Fruit fly (Drosophila melanogaster): Measurements from ENCODE around the gene CG14304.

Gene CG14304

DNA sequence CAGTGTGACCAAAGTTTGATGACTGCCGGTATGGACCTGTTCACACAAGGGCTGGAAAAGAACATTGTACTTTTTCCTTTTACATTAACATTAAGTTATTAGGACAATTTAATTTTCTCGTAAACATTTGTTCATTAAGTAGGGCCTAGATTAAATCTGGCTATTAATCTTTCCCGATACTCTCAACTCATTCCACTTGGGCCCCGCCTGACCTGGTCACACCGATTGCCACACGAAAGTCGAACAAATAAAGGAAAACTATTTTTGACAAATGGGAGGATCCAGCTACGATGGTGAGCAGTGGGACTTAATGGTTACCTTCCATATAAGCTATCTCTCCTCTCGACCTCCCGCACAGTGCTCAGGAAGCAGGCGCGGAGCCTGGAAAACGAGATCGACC lies 42.4 kb upstream of the CG14304 start, which contains the start of the genes Cpsf73 and Gos28 (continued):
- peak; percentile 61 for TF ChIP-seq CG12659 (GFP tag; optimal IDR thresholded peaks at IDR 0.05)
- TF ChIP-seq CG4617 (GFP tag; optimal IDR thresholded peaks at IDR 0.05; ENCODE audit: borderline replicate concordance): peak; percentile 92
- peak; percentile 67 for TF ChIP-seq CG11504 (tag; optimal IDR thresholded peaks at IDR 0.05)
- no peak for TF ChIP-seq Oaz (GFP tag; IDR thresholded peaks at IDR 0.05)
- no peak for TF ChIP-seq danr (GFP tag; IDR thresholded peaks at IDR 0.05)
- no peak for TF ChIP-seq CG9817 (tag; optimal IDR thresholded peaks at IDR 0.05)
- TF ChIP-seq maf-S (GFP tag; optimal IDR thresholded peaks at IDR 0.05): no peak
- no peak for TF ChIP-seq CG11093 (GFP tag; IDR thresholded peaks at IDR 0.05)
- TF ChIP-seq Mad (GFP tag; optimal IDR thresholded peaks at IDR 0.05): no peak
- peak; percentile 28 for TF ChIP-seq lilli (GFP tag; optimal IDR thresholded peaks at IDR 0.05)
- peak; percentile 42; the same call in 1 of the 2 replicates for TF ChIP-seq inv (GFP tag; IDR thresholded peaks at IDR 0.05; ENCODE audit: partially characterized antibody)
- TF ChIP-seq ci (GFP tag; IDR thresholded peaks at IDR 0.05): no peak
- peak; percentile 17; the same call in 1 of the 2 replicates for TF ChIP-seq CG31224 (GFP tag; IDR thresholded peaks at IDR 0.05)
- no peak for TF ChIP-seq dysf (GFP tag; IDR thresholded peaks at IDR 0.05)
- TF ChIP-seq CG34224 (GFP tag; IDR thresholded peaks at IDR 0.05; ENCODE audit: partially characterized antibody): peak; percentile 49; the same call in 1 of the 3 replicates
- peak; percentile 98 for TF ChIP-seq CG17802 (tag; optimal IDR thresholded peaks at IDR 0.05)
- peak; percentile 53 for TF ChIP-seq phol (tag; optimal IDR thresholded peaks at IDR 0.05)
- TF ChIP-seq CG3838 (GFP tag; optimal IDR thresholded peaks at IDR 0.05): no peak
- no peak for TF ChIP-seq aop (GFP tag; IDR thresholded peaks at IDR 0.05)
- no peak for TF ChIP-seq crc (GFP tag; optimal IDR thresholded peaks at IDR 0.05)
- no peak; the same call in 2 of the 3 replicates for TF ChIP-seq zen2 (GFP tag; IDR thresholded peaks at IDR 0.05; ENCODE audit: partially characterized antibody)
- TF ChIP-seq Fer2 (tag; optimal IDR thresholded peaks at IDR 0.05): no peak
- no peak for TF ChIP-seq CG7839 (tag; optimal IDR thresholded peaks at IDR 0.05)
- TF ChIP-seq CG3281 (GFP tag; optimal IDR thresholded peaks at IDR 0.05): no peak
- TF ChIP-seq CG1529 (GFP tag; optimal IDR thresholded peaks at IDR 0.05): no peak
- no peak for TF ChIP-seq CG7372 (GFP tag; IDR thresholded peaks at IDR 0.05)
- no peak for TF ChIP-seq CG9437 (GFP tag; optimal IDR thresholded peaks at IDR 0.05)
- TF ChIP-seq CG9727 (GFP tag; optimal IDR thresholded peaks at IDR 0.05): no peak
- no peak for TF ChIP-seq CG8089 (GFP tag; optimal IDR thresholded peaks at IDR 0.05)
- TF ChIP-seq Dip3 (GFP tag; optimal IDR thresholded peaks at IDR 0.05): no peak
- no peak for TF ChIP-seq CG1233 (GFP tag; optimal IDR thresholded peaks at IDR 0.05)
- TF ChIP-seq CG17912 (GFP tag; optimal IDR thresholded peaks at IDR 0.05): no peak
- TF ChIP-seq CG17612 (GFP tag; IDR thresholded peaks at IDR 0.05): no peak
- TF ChIP-seq CG32767 (GFP tag; IDR thresholded peaks at IDR 0.05): no peak
- peak; percentile 12 for TF ChIP-seq CG4282 (GFP tag; optimal IDR thresholded peaks at IDR 0.05)
- TF ChIP-seq MBD-R2 (GFP tag; IDR thresholded peaks at IDR 0.05): peak; percentile 97
- TF ChIP-seq luna (GFP tag; optimal IDR thresholded peaks at IDR 0.05): no peak
- peak; percentile 87 for TF ChIP-seq CG30020 (tag; optimal IDR thresholded peaks at IDR 0.05)
- TF ChIP-seq Hey (tag; optimal IDR thresholded peaks at IDR 0.05): no peak
- no peak for TF ChIP-seq E2f1 (GFP tag; IDR thresholded peaks at IDR 0.05)
- no peak for TF ChIP-seq disco-r (GFP tag; optimal IDR thresholded peaks at IDR 0.05)
- TF ChIP-seq gcm (GFP tag; optimal IDR thresholded peaks at IDR 0.05): no peak
- no peak for TF ChIP-seq croc (GFP tag; conservative IDR thresholded peaks at IDR 0.05)
- no peak for TF ChIP-seq cas (GFP tag; IDR thresholded peaks at IDR 0.05)
- TF ChIP-seq CG1647 (GFP tag; optimal IDR thresholded peaks at IDR 0.05): no peak
- TF ChIP-seq sima (GFP tag; optimal IDR thresholded peaks at IDR 0.05): no peak
- no peak for TF ChIP-seq Ets65A (GFP tag)
- TF ChIP-seq tin (GFP tag; optimal IDR thresholded peaks at IDR 0.05): no peak
- TF ChIP-seq salm (tag; optimal IDR thresholded peaks at IDR 0.05): no peak
- TF ChIP-seq CG2875 (GFP tag; optimal IDR thresholded peaks at IDR 0.05): no peak
- no peak for TF ChIP-seq CG10565 (GFP tag; optimal IDR thresholded peaks at IDR 0.05)
- TF ChIP-seq Hmr (GFP tag; optimal IDR thresholded peaks at IDR 0.05): no peak
